Worm (Caenorhabditis elegans): Measurements from ENCODE around the gene K08F8.7.

DNA sequence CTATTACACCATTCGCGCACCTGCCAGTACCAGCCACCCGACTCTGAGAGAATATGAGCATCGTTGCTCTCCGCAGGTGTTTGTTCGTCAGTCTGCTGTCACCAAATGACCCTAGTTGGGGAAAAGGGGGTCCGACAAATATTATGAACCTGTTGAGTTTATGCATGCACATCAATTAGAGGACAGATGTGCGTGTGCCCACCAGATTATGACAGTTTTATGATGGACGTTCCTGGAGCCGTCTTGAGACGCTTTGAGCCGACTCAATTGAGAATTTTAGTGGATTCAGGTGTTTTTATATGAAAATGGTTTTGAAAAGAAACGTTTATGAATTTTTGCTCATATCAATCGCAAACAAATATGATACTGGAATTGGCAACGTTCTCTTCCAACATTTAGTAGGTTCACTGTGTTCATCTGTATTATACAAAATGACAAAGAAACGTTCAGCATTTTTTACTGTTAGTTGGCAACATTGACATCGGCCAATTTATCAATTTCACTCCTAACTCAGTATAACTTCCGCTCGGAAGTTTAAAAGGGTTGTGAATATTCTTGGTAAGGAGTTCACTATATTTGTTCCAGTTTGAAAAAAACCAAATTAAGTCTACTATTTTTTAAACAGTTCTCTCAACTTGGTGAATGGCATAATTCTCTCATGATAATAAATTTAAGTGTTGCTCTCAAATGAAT lies 7.8 kb downstream of the K08F8.7 start:
- peak; percentile 1 for TF ChIP-seq snpc-4 (tag; optimal IDR thresholded peaks at IDR 0.05)
- TF ChIP-seq nhr-77 (tag; optimal IDR thresholded peaks at IDR 0.05) = no peak

Data from whole organism, L2 larva.